Worm (Caenorhabditis elegans) whole organism, young adult: Measurements from ENCODE around the gene T23B7.3.
A peak's percentile ranks its signal among the peaks of the same experiment; 100 is the strongest.

Source experiments
- B0035.1 ChIP-seq: sonication (generic microtip); optimal IDR thresholded peaks from 2 replicates; lab custom pipeline; 2016; ENCODE audit warnings: missing genetic modification characterization, mild to moderate bottlenecking, missing compliant biosample characterization, missing genotype, missing genetic modification reagents
- B0261.1 ChIP-seq: sonication (generic microtip); optimal IDR thresholded peaks from 2 replicates; lab custom pipeline; 2016; ENCODE audit warnings: mild to moderate bottlenecking, missing genetic modification characterization, moderate library complexity, missing compliant biosample characterization
- C06A6.2 ChIP-seq: fragments of 200-800 bp; sonication (Bioruptor generic); conservative IDR thresholded peaks from 2 replicates; pipeline ENCODE4 v1.3.6; 2022; ENCODE audit warnings: missing genetic modification characterization, missing compliant biosample characterization
- F10E7.11 ChIP-seq: sonication (generic microtip); optimal IDR thresholded peaks from 2 replicates; lab custom pipeline; 2017; ENCODE audit warnings: mild to moderate bottlenecking, missing genetic modification characterization, moderate library complexity, missing compliant biosample characterization
- F22D6.2 ChIP-seq: sonication (generic microtip); optimal IDR thresholded peaks from 2 replicates; lab custom pipeline; 2016; ENCODE audit warnings: mild to moderate bottlenecking, missing genetic modification characterization, missing compliant biosample characterization
- F23B12.7 ChIP-seq: sonication (generic microtip); optimal IDR thresholded peaks from 2 replicates; lab custom pipeline; 2017; ENCODE audit warnings: missing genetic modification characterization, mild to moderate bottlenecking, missing compliant biosample characterization, antibody characterized with exemption, moderate library complexity; ENCODE audit not compliant: insufficient read depth
- F33H1.4 ChIP-seq: fragments of 200-800 bp; sonication (Bioruptor generic); IDR thresholded peaks from 2 replicates; pipeline ENCODE4 v1.3.6; 2022; ENCODE audit warnings: missing genetic modification reagents, missing genetic modification characterization, missing compliant biosample characterization
- F39B2.1 ChIP-seq: fragments of 200-800 bp; sonication (Bioruptor generic); IDR thresholded peaks from 2 replicates; pipeline ENCODE4 v1.3.6; 2022; ENCODE audit warnings: missing genetic modification reagents, missing genetic modification characterization, missing compliant biosample characterization
- F49E8.2 ChIP-seq: sonication (generic microtip); optimal IDR thresholded peaks from 3 replicates; lab custom pipeline; 2017; ENCODE audit warnings: missing genetic modification characterization, mild to moderate bottlenecking, missing compliant biosample characterization, antibody characterized with exemption, moderate library complexity; ENCODE audit not compliant: insufficient read depth
- F57A8.1 ChIP-seq: fragments of 200-800 bp; sonication (Bioruptor generic); optimal IDR thresholded peaks from 2 replicates; lab custom pipeline; 2018; ENCODE audit warnings: mild to moderate bottlenecking, missing genetic modification characterization, moderate library complexity, missing compliant biosample characterization
- F57C9.4 ChIP-seq: sonication (generic microtip); optimal IDR thresholded peaks from 2 replicates; lab custom pipeline; 2017; ENCODE audit warnings: mild to moderate bottlenecking, missing genetic modification characterization, missing compliant biosample characterization
- Y67H2A.10 ChIP-seq: fragments of 200-800 bp; sonication (Bioruptor generic); conservative IDR thresholded peaks from 2 replicates; pipeline ENCODE4 v1.3.6; 2022; ENCODE audit warnings: missing genetic modification reagents, missing genetic modification characterization, missing compliant biosample characterization
- Y79H2A.3 ChIP-seq: fragments of 200-800 bp; sonication (Bioruptor generic); conservative IDR thresholded peaks from 2 replicates; pipeline ENCODE4 v1.3.6; 2022; ENCODE audit warnings: missing genetic modification reagents, missing genetic modification characterization, missing compliant biosample characterization
- ZK185.1 ChIP-seq: sonication (generic microtip); optimal IDR thresholded peaks from 2 replicates; lab custom pipeline; 2016; ENCODE audit warnings: mild to moderate bottlenecking, missing genetic modification characterization, missing compliant biosample characterization; ENCODE audit not compliant: poor library complexity, severe bottlenecking
- aptf-2 ChIP-seq: fragments of 200-800 bp; sonication (Bioruptor generic); conservative IDR thresholded peaks from 2 replicates; pipeline ENCODE4 v1.3.6; 2022; ENCODE audit warnings: missing genetic modification reagents, missing genetic modification characterization, missing compliant biosample characterization
- aptf-3 ChIP-seq: fragments of 200-800 bp; sonication (Bioruptor generic); IDR thresholded peaks from 2 replicates; pipeline ENCODE4 v1.3.6; 2022; ENCODE audit warnings: missing genetic modification characterization, missing compliant biosample characterization
- attf-5 ChIP-seq: fragments of 200-800 bp; sonication (Bioruptor generic); optimal IDR thresholded peaks from 2 replicates; lab custom pipeline; 2018; ENCODE audit warnings: mild to moderate bottlenecking, missing genetic modification characterization, missing compliant biosample characterization
- attf-6 ChIP-seq: fragments of 200-800 bp; sonication (Bioruptor generic); IDR thresholded peaks from 2 replicates; pipeline ENCODE4 v1.3.6; 2022; ENCODE audit warnings: missing genetic modification reagents, missing genetic modification characterization, missing compliant biosample characterization
- bed-2 ChIP-seq: fragments of 200-800 bp; sonication (Bioruptor generic); IDR thresholded peaks from 2 replicates; pipeline ENCODE4 v1.3.6; 2022; ENCODE audit warnings: missing genetic modification reagents, missing genetic modification characterization, missing compliant biosample characterization
- ccch-3 ChIP-seq: fragments of 200-800 bp; sonication (Bioruptor generic); optimal IDR thresholded peaks from 2 replicates; lab custom pipeline; 2018; ENCODE audit warnings: mild to moderate bottlenecking, missing genetic modification characterization, missing compliant biosample characterization
- cebp-1 ChIP-seq, 2 experiments: fragments of 200-800 bp in 1 of 2; sonication (Bioruptor generic) in 1 of 2; sonication (generic microtip) in 1 of 2; IDR thresholded peaks in 1 of 2; optimal IDR thresholded peaks in 1 of 2; 2 replicates each; pipeline versions ENCODE4 v1.3.6 to Lab custom; 2017 to 2022; ENCODE audit warnings: missing compliant biosample characterization in 2 of 2, missing genetic modification characterization in 2 of 2, mild to moderate bottlenecking in 1 of 2, missing genetic modification reagents in 1 of 2, moderate library complexity in 1 of 2
- ceh-58 ChIP-seq: fragments of 200-800 bp; sonication (Bioruptor generic); IDR thresholded peaks from 2 replicates; pipeline ENCODE4 v1.3.6; 2022; ENCODE audit warnings: missing genetic modification characterization, missing compliant biosample characterization
- ceh-79 ChIP-seq: sonication (generic microtip); optimal IDR thresholded peaks from 2 replicates; lab custom pipeline; 2017; ENCODE audit warnings: mild to moderate bottlenecking, missing genetic modification characterization, missing compliant biosample characterization
- die-1 ChIP-seq: sonication (generic microtip); optimal IDR thresholded peaks from 2 replicates; lab custom pipeline; 2016; ENCODE audit warnings: missing genotype, mild to moderate bottlenecking, missing genetic modification characterization, missing compliant biosample characterization
- efl-1 ChIP-seq: fragments of 150-350 bp; optimal IDR thresholded peaks from 2 replicates; lab custom pipeline; 2014; ENCODE audit warnings: missing biosample characterization, missing genetic modification reagents, missing genetic modification characterization
- ekl-4 ChIP-seq: fragments of 200-800 bp; sonication (Bioruptor generic); IDR thresholded peaks from 2 replicates; pipeline ENCODE4 v1.3.6; 2022; ENCODE audit warnings: missing genetic modification reagents, missing genetic modification characterization, missing compliant biosample characterization
- ets-4 ChIP-seq: fragments of 200-800 bp; sonication (Bioruptor generic); optimal IDR thresholded peaks from 2 replicates; lab custom pipeline; 2018; ENCODE audit warnings: mild to moderate bottlenecking, missing genetic modification characterization, missing compliant biosample characterization
- hlh-26 ChIP-seq: fragments of 200-800 bp; sonication (Bioruptor generic); conservative IDR thresholded peaks from 2 replicates; pipeline ENCODE4 v1.3.6; 2022; ENCODE audit warnings: missing genetic modification reagents, missing genetic modification characterization, missing compliant biosample characterization
- hmg-20 ChIP-seq: fragments of 200-800 bp; sonication (Bioruptor generic); IDR thresholded peaks from 2 replicates; pipeline ENCODE4 v1.3.6; 2022; ENCODE audit warnings: missing genetic modification reagents, missing genetic modification characterization, missing compliant biosample characterization
- hrde-1 ChIP-seq: sonication (generic microtip); optimal IDR thresholded peaks from 2 replicates; lab custom pipeline; 2016; ENCODE audit warnings: missing genetic modification characterization, mild to moderate bottlenecking, missing compliant biosample characterization, moderate library complexity, missing genotype, missing genetic modification reagents, borderline replicate concordance
- hsf-1 ChIP-seq: fragments of 200-800 bp; sonication (Bioruptor generic); IDR thresholded peaks from 2 replicates; pipeline ENCODE4 v1.3.6; 2022; ENCODE audit warnings: missing genetic modification reagents, missing genetic modification characterization, missing compliant biosample characterization
- lin-40 ChIP-seq: sonication (generic microtip); optimal IDR thresholded peaks from 2 replicates; lab custom pipeline; 2016; ENCODE audit warnings: missing genetic modification characterization, mild to moderate bottlenecking, missing compliant biosample characterization, missing genotype, missing genetic modification reagents
- madf-3 ChIP-seq: fragments of 200-800 bp; sonication (Bioruptor generic); IDR thresholded peaks from 2 replicates; pipeline ENCODE4 v1.3.6; 2022; ENCODE audit warnings: missing genetic modification reagents, missing genetic modification characterization, missing compliant biosample characterization
- mxl-1 ChIP-seq: sonication (generic microtip); optimal IDR thresholded peaks from 2 replicates; lab custom pipeline; 2016; ENCODE audit warnings: missing genetic modification characterization, missing compliant biosample characterization
- nhr-120 ChIP-seq: fragments of 200-800 bp; sonication (Bioruptor generic); IDR thresholded peaks from 2 replicates; pipeline ENCODE4 v1.3.6; 2022; ENCODE audit warnings: missing genetic modification characterization, missing compliant biosample characterization
- rec-8 ChIP-seq, 2 experiments: sonication (generic microtip); optimal IDR thresholded peaks; 2 replicates each; lab custom pipeline; 2016; ENCODE audit warnings: mild to moderate bottlenecking in 2 of 2, missing genetic modification characterization in 2 of 2, missing genetic modification reagents in 2 of 2, missing genotype in 2 of 2, missing biosample characterization in 1 of 2, missing compliant biosample characterization in 1 of 2, moderate library complexity in 1 of 2
- repo-1 ChIP-seq: sonication (generic microtip); optimal IDR thresholded peaks from 2 replicates; lab custom pipeline; 2017; ENCODE audit warnings: mild to moderate bottlenecking, missing genetic modification characterization, missing compliant biosample characterization
- rpc-1 ChIP-seq, 2 experiments: fragments of 150-350 bp in 1 of 2; sonication (generic microtip) in 1 of 2; optimal IDR thresholded peaks; 2 replicates each; lab custom pipeline; 2014 to 2018; ENCODE audit warnings: missing biosample characterization in 1 of 2, missing genetic modification characterization in 1 of 2, missing genetic modification reagents in 1 of 2, missing genotype in 1 of 2
- snpc-1.3 ChIP-seq: sonication (generic microtip); optimal IDR thresholded peaks from 2 replicates; lab custom pipeline; 2017; ENCODE audit warnings: missing genetic modification characterization, mild to moderate bottlenecking, missing compliant biosample characterization, antibody characterized with exemption, moderate library complexity, missing genotype, missing genetic modification reagents; ENCODE audit not compliant: insufficient read depth
- somi-1 ChIP-seq: fragments of 200-800 bp; sonication (Bioruptor generic); optimal IDR thresholded peaks from 2 replicates; lab custom pipeline; 2018; ENCODE audit warnings: mild to moderate bottlenecking, missing genetic modification characterization, missing compliant biosample characterization
- xnd-1 ChIP-seq: sonication (generic microtip); optimal IDR thresholded peaks from 2 replicates; lab custom pipeline; 2016; ENCODE audit warnings: missing genotype, missing genetic modification reagents, missing genetic modification characterization, missing compliant biosample characterization
- zfh-2 ChIP-seq: fragments of 200-800 bp; sonication (Bioruptor generic); conservative IDR thresholded peaks from 2 replicates; pipeline ENCODE4 v1.3.6; 2022; ENCODE audit warnings: missing genetic modification reagents, missing genetic modification characterization, missing compliant biosample characterization
- zim-3 ChIP-seq: sonication (generic microtip); optimal IDR thresholded peaks from 2 replicates; lab custom pipeline; 2017; ENCODE audit warnings: mild to moderate bottlenecking, missing genetic modification characterization, moderate library complexity, missing compliant biosample characterization
- ztf-18 ChIP-seq: sonication (generic microtip); optimal IDR thresholded peaks from 2 replicates; lab custom pipeline; 2016; ENCODE audit warnings: missing genotype, mild to moderate bottlenecking, missing genetic modification characterization, missing compliant biosample characterization
- ztf-26 ChIP-seq: sonication (generic microtip); optimal IDR thresholded peaks from 2 replicates; lab custom pipeline; 2017; ENCODE audit warnings: missing genetic modification characterization, missing compliant biosample characterization
- ztf-28 ChIP-seq: fragments of 200-800 bp; sonication (Bioruptor generic); IDR thresholded peaks from 2 replicates; pipeline ENCODE4 v1.3.6; 2022; ENCODE audit warnings: missing genetic modification reagents, missing genetic modification characterization, missing compliant biosample characterization

The T23B7.3 gene

DNA sequence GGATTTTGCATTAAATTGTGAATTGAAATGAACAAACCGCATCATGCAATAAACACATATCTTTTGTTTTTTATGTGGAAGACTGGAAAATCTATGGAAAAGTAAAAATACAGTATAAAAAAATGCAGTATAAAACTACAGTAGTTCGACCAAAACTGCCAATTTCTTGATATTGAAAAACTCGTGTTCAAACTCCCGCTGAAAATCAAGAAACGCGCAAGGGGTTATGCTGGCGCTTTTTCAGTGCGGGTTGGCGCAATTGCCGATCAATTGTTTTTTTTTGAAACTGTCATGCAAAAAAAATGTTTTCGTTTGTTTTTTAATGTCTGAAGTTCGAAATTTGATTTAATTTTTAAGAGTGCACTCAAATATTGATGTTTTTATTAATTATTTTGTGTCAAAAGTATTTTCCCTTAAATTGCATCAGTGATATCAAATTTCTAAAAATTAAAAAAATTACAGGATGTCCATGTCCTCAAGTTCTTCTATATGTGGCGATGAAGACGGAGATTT lies 1.7 kb downstream of the T23B7.3 start, which contains the start of gene dnj-9 (continued):
- TF ChIP-seq F23B12.7 (tag; lab: Kevin White, UChicago) (peak; percentile 92), lin-40 (peak; percentile 97), die-1 (tag; lab: Kevin White, UChicago) (peak; percentile 53), cebp-1 (GFP tag; IDR thresholded peaks at IDR 0.05; lab: Robert Waterston, UW) (peak; percentile 54), cebp-1 (tag; optimal IDR thresholded peaks at IDR 0.05; lab: Kevin White, UChicago) (peak; percentile 92), hrde-1 (peak; percentile 62), ztf-28 (no peak), ceh-79 (tag; lab: Kevin White, UChicago) (no peak), F57C9.4 (tag; lab: Kevin White, UChicago) (no peak), zim-3 (tag; lab: Kevin White, UChicago) (no peak), hmg-20 (peak; percentile 85), snpc-1.3 (peak; percentile 92), hlh-26 (GFP tag; lab: Robert Waterston, UW) (no peak), ekl-4 (GFP tag; lab: Robert Waterston, UW) (peak; percentile 96), nhr-120 (GFP tag; lab: Robert Waterston, UW) (no peak), F33H1.4 (GFP tag; lab: Robert Waterston, UW) (peak; percentile 84), ztf-26 (peak; percentile 84), C06A6.2 (GFP tag; lab: Robert Waterston, UW) (peak; percentile 91), attf-6 (peak; percentile 73), ztf-18 (tag; lab: Kevin White, UChicago) (peak; percentile 99), Y67H2A.10 (GFP tag; lab: Robert Waterston, UW) (peak; percentile 37; the same call in 1 of the 2 replicates), B0261.1 (tag; lab: Kevin White, UChicago) (peak; percentile 15), madf-3 (GFP tag; lab: Robert Waterston, UW) (peak; percentile 92), F22D6.2 (tag; lab: Kevin White, UChicago) (peak; percentile 87), aptf-3 (no peak), zfh-2 (no peak), mxl-1 (tag; lab: Kevin White, UChicago) (no peak), ccch-3 (GFP tag; lab: Kevin White, UChicago) (no peak), rec-8 (tag; optimal IDR thresholded peaks at IDR 0.05; lab: Kevin White, UChicago) (peak in 1 of 2 experiments; percentile 21), xnd-1 (tag; lab: Kevin White, UChicago) (peak; percentile 83), hsf-1 (GFP tag; lab: Robert Waterston, UW) (peak; percentile 88), F57A8.1 (GFP tag; lab: Kevin White, UChicago) (peak; percentile 35), F39B2.1 (peak; percentile 75), Y79H2A.3 (GFP tag; lab: Robert Waterston, UW) (0 out of 2 replicates have a peak, but pooled peaks have one; percentile 11), somi-1 (GFP tag; lab: Kevin White, UChicago) (peak; percentile 53), efl-1 (GFP tag; lab: Kevin White, UChicago) (peak; percentile 91), bed-2 (GFP tag; lab: Robert Waterston, UW) (no peak), ceh-58 (no peak), B0035.1 (peak; percentile 78), repo-1 (peak; percentile 94), F49E8.2 (tag; lab: Kevin White, UChicago) (peak; percentile 71), ZK185.1 (tag; lab: Kevin White, UChicago) (peak; percentile 95), aptf-2 (no peak), attf-5 (GFP tag; lab: Kevin White, UChicago) (peak; percentile 95), F10E7.11 (no peak), rpc-1 (optimal IDR thresholded peaks at IDR 0.05; lab: Kevin White, UChicago) (no peak), rpc-1 (tag; optimal IDR thresholded peaks at IDR 0.05; lab: Kevin White, UChicago) (no peak), ets-4 (GFP tag; lab: Kevin White, UChicago) (no peak)
